Worm (Caenorhabditis elegans): Measurements from ENCODE around the gene B0564.2.
A peak's percentile ranks its signal among the peaks of the same experiment; 100 is the strongest.

B0564.2 gene

ce11 chrIV:13079119-13079518 is 28.3 kb upstream of the B0564.2 start, which contains the start of gene C39E9.8:
C39E9.8 (plus strand) TSS chrIV:13079446.
- TF ChIP-seq Y53F4B.3 (GFP tag; IDR thresholded peaks at IDR 0.05) (no peak), cebp-2 (GFP tag; IDR thresholded peaks at IDR 0.05) (0 out of 2 replicates have a peak, but pooled peaks have one; percentile 38), ceh-27 (GFP tag; optimal IDR thresholded peaks at IDR 0.05) (peak; percentile 36), ztf-26 (tag; optimal IDR thresholded peaks at IDR 0.05) (peak; percentile 38), cebp-1 (GFP tag; IDR thresholded peaks at IDR 0.05) (no peak), cebp-1 (tag; optimal IDR thresholded peaks at IDR 0.05) (peak; percentile 24)

- TF ChIP-seq him-1 (tag; optimal IDR thresholded peaks at IDR 0.05) (no peak), sea-2 (GFP tag; IDR thresholded peaks at IDR 0.05) (no peak), B0035.1 (tag; optimal IDR thresholded peaks at IDR 0.05) (no peak), snpc-3.4 (tag; optimal IDR thresholded peaks at IDR 0.05) (no peak), ZK185.1 (tag; optimal IDR thresholded peaks at IDR 0.05; ENCODE audit: poor library complexity, severe bottlenecking) (no peak)
Measured at ce11 chrIV:13080185-13080584, 27.3 kb upstream of the B0564.2 start.

- TF ChIP-seq ama-1 (optimal IDR thresholded peaks at IDR 0.05) (peak; percentile 31), ama-1 (GFP tag; optimal IDR thresholded peaks at IDR 0.05) (no peak), hmg-1.2 (GFP tag; IDR thresholded peaks at IDR 0.05) (no peak), F22D6.2 (tag; optimal IDR thresholded peaks at IDR 0.05) (no peak), T07F8.4 (tag; optimal IDR thresholded peaks at IDR 0.05) (no peak), repo-1 (tag; optimal IDR thresholded peaks at IDR 0.05) (peak; percentile 40), K11D2.4 (GFP tag; IDR thresholded peaks at IDR 0.05) (no peak), tlf-1 (GFP tag; optimal IDR thresholded peaks at IDR 0.05) (no peak), madf-6 (GFP tag; IDR thresholded peaks at IDR 0.05) (0 out of 2 replicates have a peak, but pooled peaks have one; percentile 6), attf-6 (GFP tag; IDR thresholded peaks at IDR 0.05) (no peak)
Measured at ce11 chrIV:13080861-13081260, 26.6 kb upstream of the B0564.2 start.

DNA sequence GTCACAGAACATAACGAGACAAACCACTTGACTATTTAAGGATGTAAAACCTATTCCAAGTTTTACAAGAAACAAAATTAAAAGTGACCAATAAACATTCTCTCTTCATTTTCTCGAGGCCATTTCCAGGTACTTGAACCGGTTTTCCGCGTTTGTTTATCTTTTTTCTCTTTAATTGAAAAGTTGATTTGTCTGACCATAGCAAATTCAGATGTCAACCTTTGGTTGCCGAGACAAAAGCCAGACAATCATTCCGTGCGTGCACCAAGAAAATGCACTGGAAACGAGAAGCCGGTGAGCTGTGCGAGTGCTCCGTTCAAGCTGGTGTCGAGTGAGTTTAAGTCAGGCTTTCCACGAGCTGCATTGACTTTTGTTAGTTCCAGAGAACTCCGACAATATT is 25.4 kb upstream of the B0564.2 start:
- no peak for TF ChIP-seq ztf-22 (GFP tag; optimal IDR thresholded peaks at IDR 0.05)
- TF ChIP-seq zfh-2 (GFP tag; conservative IDR thresholded peaks at IDR 0.05) = no peak
- TF ChIP-seq repo-1 (tag; optimal IDR thresholded peaks at IDR 0.05) = no peak
- no peak for TF ChIP-seq attf-6 (GFP tag; IDR thresholded peaks at IDR 0.05)
- TF ChIP-seq snpc-1.1 (tag; optimal IDR thresholded peaks at IDR 0.05; ENCODE audit: insufficient read depth) = no peak
- peak; percentile 28; the same call in 1 of the 2 replicates for TF ChIP-seq mcd-1 (GFP tag; IDR thresholded peaks at IDR 0.05)
- no peak for TF ChIP-seq lsl-1 (GFP tag; optimal IDR thresholded peaks at IDR 0.05)
- no peak for TF ChIP-seq egl-18 (GFP tag; IDR thresholded peaks at IDR 0.05)
- TF ChIP-seq F10E7.11 (tag; optimal IDR thresholded peaks at IDR 0.05) = no peak
- no peak for TF ChIP-seq snpc-3.4 (tag; optimal IDR thresholded peaks at IDR 0.05)
- 0 out of 2 replicates have a peak, but pooled peaks have one; percentile 56 for TF ChIP-seq K11D2.4 (GFP tag; IDR thresholded peaks at IDR 0.05)
- TF ChIP-seq zim-3 (tag; optimal IDR thresholded peaks at IDR 0.05) = no peak
- TF ChIP-seq ztf-3 (GFP tag; optimal IDR thresholded peaks at IDR 0.05) = no peak
- peak; percentile 60; the same call in 1 of the 2 replicates for TF ChIP-seq lin-26 (GFP tag; IDR thresholded peaks at IDR 0.05)
- peak; percentile 19 for TF ChIP-seq ceh-27 (GFP tag; optimal IDR thresholded peaks at IDR 0.05)
- no peak for TF ChIP-seq F22D6.2 (tag; optimal IDR thresholded peaks at IDR 0.05)
- no peak for TF ChIP-seq tbp1 (GFP tag; optimal IDR thresholded peaks at IDR 0.05)
- TF ChIP-seq ama-1 (optimal IDR thresholded peaks at IDR 0.05) = peak; percentile 81
- no peak for TF ChIP-seq ama-1 (GFP tag; optimal IDR thresholded peaks at IDR 0.05)
- TF ChIP-seq hrde-1 (tag; optimal IDR thresholded peaks at IDR 0.05; ENCODE audit: borderline replicate concordance) = no peak
- peak; percentile 27 for TF ChIP-seq ztf-26 (tag; optimal IDR thresholded peaks at IDR 0.05)

Measured in whole organism, young adult.